Fruit fly (Drosophila melanogaster): ENCODE data around the gene nau.

Gene nau

dm6 chr3R:23725711-23726349 is 7.7 kb upstream of the nau start (continued):
- peak; percentile 78 for TF ChIP-seq sqz (GFP tag; optimal IDR thresholded peaks at IDR 0.05)
- no peak for TF ChIP-seq CG6254 (GFP tag; optimal IDR thresholded peaks at IDR 0.05)
- peak; percentile 18 for TF ChIP-seq CG17359 (tag; optimal IDR thresholded peaks at IDR 0.05)
- TF ChIP-seq pita (GFP tag; optimal IDR thresholded peaks at IDR 0.05) = no peak
- no peak for TF ChIP-seq CG7839 (tag; optimal IDR thresholded peaks at IDR 0.05)
- TF ChIP-seq TFAM (GFP tag; optimal IDR thresholded peaks at IDR 0.05) = no peak
- peak; percentile 34 for TF ChIP-seq pfk (GFP tag; optimal IDR thresholded peaks at IDR 0.05)
- peak; percentile 40 for TF ChIP-seq nau (GFP tag; optimal IDR thresholded peaks at IDR 0.05)
- peak; percentile 11 for TF ChIP-seq Sox100B (GFP tag; optimal IDR thresholded peaks at IDR 0.05)
- no peak for TF ChIP-seq Ssrp (tag; optimal IDR thresholded peaks at IDR 0.05)
- no peak for TF ChIP-seq esg (GFP tag; conservative IDR thresholded peaks at IDR 0.05)
- 0 out of 2 replicates have a peak, but pooled peaks have one; percentile 12 for TF ChIP-seq Rfx (GFP tag; IDR thresholded peaks at IDR 0.05)
- peak; percentile 60 for TF ChIP-seq Fer1 (GFP tag; optimal IDR thresholded peaks at IDR 0.05)
- TF ChIP-seq Camta (GFP tag; optimal IDR thresholded peaks at IDR 0.05) = no peak
- TF ChIP-seq CG8944 (GFP tag; optimal IDR thresholded peaks at IDR 0.05) = no peak
- TF ChIP-seq CG13296 (GFP tag; optimal IDR thresholded peaks at IDR 0.05) = peak; percentile 61
- peak; percentile 19 for TF ChIP-seq scrt (GFP tag; optimal IDR thresholded peaks at IDR 0.05)
- no peak for TF ChIP-seq Dip3 (GFP tag; optimal IDR thresholded peaks at IDR 0.05)
- no peak for TF ChIP-seq CG4820 (GFP tag; optimal IDR thresholded peaks at IDR 0.05)
- TF ChIP-seq toy (GFP tag; IDR thresholded peaks at IDR 0.05) = 0 out of 2 replicates have a peak, but pooled peaks have one; percentile 7
- peak; percentile 44 for TF ChIP-seq cg (GFP tag; optimal IDR thresholded peaks at IDR 0.05)
- no peak for TF ChIP-seq vfl (GFP tag; optimal IDR thresholded peaks at IDR 0.05)
- no peak for TF ChIP-seq CG14860 (GFP tag; IDR thresholded peaks at IDR 0.05; ENCODE audit: partially characterized antibody)
- no peak for TF ChIP-seq az2 (GFP tag; optimal IDR thresholded peaks at IDR 0.05)
- no peak for TF ChIP-seq wor (GFP tag; IDR thresholded peaks at IDR 0.05)
- peak; percentile 66 for TF ChIP-seq sens (GFP tag)
- no peak for TF ChIP-seq CG10267 (tag; optimal IDR thresholded peaks at IDR 0.05)
- TF ChIP-seq vvl (GFP tag; IDR thresholded peaks at IDR 0.05) = peak; percentile 46; the same call in 1 of the 2 replicates
- peak; percentile 20 for TF ChIP-seq CoRest (tag; optimal IDR thresholded peaks at IDR 0.05)
- peak; percentile 40 for TF ChIP-seq CG15514 (GFP tag; optimal IDR thresholded peaks at IDR 0.05)
- TF ChIP-seq CG12104 (GFP tag; optimal IDR thresholded peaks at IDR 0.05) = peak; percentile 14
- TF ChIP-seq CG2889 (GFP tag; IDR thresholded peaks at IDR 0.05) = no peak
- TF ChIP-seq Trl (optimal IDR thresholded peaks at IDR 0.05) = peak in 1 of 2 experiments; percentile 1
- no peak for TF ChIP-seq Trl (GFP tag; optimal IDR thresholded peaks at IDR 0.05)
- peak; percentile 46 for TF ChIP-seq CG2678 (tag; optimal IDR thresholded peaks at IDR 0.05)
- peak; percentile 21; the same call in 1 of the 2 replicates for TF ChIP-seq Scr (GFP tag; IDR thresholded peaks at IDR 0.05; ENCODE audit: partially characterized antibody)
- TF ChIP-seq chinmo (GFP tag; IDR thresholded peaks at IDR 0.05; ENCODE audit: partially characterized antibody) = 0 out of 4 replicates have a peak, but pooled peaks have one; percentile 32
- TF ChIP-seq CG12942 (GFP tag; optimal IDR thresholded peaks at IDR 0.05) = no peak
- no peak for TF ChIP-seq Hr3 (GFP tag; optimal IDR thresholded peaks at IDR 0.05)
- peak; percentile 52 for TF ChIP-seq CG10431 (GFP tag; optimal IDR thresholded peaks at IDR 0.05)
- TF ChIP-seq Optix (GFP tag; IDR thresholded peaks at IDR 0.05) = no peak
- TF ChIP-seq salm (tag; optimal IDR thresholded peaks at IDR 0.05) = peak; percentile 28
- TF ChIP-seq bcd (GFP tag; optimal IDR thresholded peaks at IDR 0.05) = no peak
- no peak for TF ChIP-seq CG6854 (GFP tag; optimal IDR thresholded peaks at IDR 0.05)
- TF ChIP-seq peb (GFP tag; IDR thresholded peaks at IDR 0.05) = no peak
- no peak for TF ChIP-seq jing (GFP tag; optimal IDR thresholded peaks at IDR 0.05)
- peak; percentile 61 for TF ChIP-seq sd (tag; optimal IDR thresholded peaks at IDR 0.05)
- peak; percentile 14 for TF ChIP-seq org-1 (GFP tag; optimal IDR thresholded peaks at IDR 0.05)
- TF ChIP-seq tap (tag; optimal IDR thresholded peaks at IDR 0.05) = no peak
- TF ChIP-seq CG1792 (GFP tag; optimal IDR thresholded peaks at IDR 0.05) = no peak
